Fruit fly (Drosophila melanogaster): ENCODE measurements around the gene CG34307.

- TF ChIP-seq CG10631 (GFP tag; optimal IDR thresholded peaks at IDR 0.05) (no peak), salr (GFP tag; optimal IDR thresholded peaks at IDR 0.05) (no peak), eg (GFP tag; IDR thresholded peaks at IDR 0.05) (no peak)
These were observed 41.1 kb upstream of the CG34307 start for dm6 chr3R:11856295-11856694.

All from whole organism, prepupa.